Fruit fly (Drosophila melanogaster): ENCODE data around the gene CG12605.

CG12605 gene

dm6 chr3L:3970372-3971031 lies 5.9 kb upstream of the CG12605 start (continued):
- TF ChIP-seq Ets97D (GFP tag; optimal IDR thresholded peaks at IDR 0.05) = no peak
- TF ChIP-seq dysf (GFP tag; IDR thresholded peaks at IDR 0.05) = peak; percentile 64; the same call in 2 of the 3 replicates
- TF ChIP-seq Sox102F (GFP tag; optimal IDR thresholded peaks at IDR 0.05) = peak; percentile 61
- no peak for TF ChIP-seq CkIIα-i1 (GFP tag; IDR thresholded peaks at IDR 0.05)
- TF ChIP-seq CG4730 (GFP tag; IDR thresholded peaks at IDR 0.05) = no peak
- TF ChIP-seq CG12071 (GFP tag; optimal IDR thresholded peaks at IDR 0.05) = no peak
- peak; percentile 53 for TF ChIP-seq CG10366 (GFP tag; IDR thresholded peaks at IDR 0.05)
- no peak for TF ChIP-seq Doc3 (GFP tag; IDR thresholded peaks at IDR 0.05; ENCODE audit: partially characterized antibody)
- no peak for TF ChIP-seq tll (GFP tag; optimal IDR thresholded peaks at IDR 0.05)
- no peak for TF ChIP-seq abd-A (tag; optimal IDR thresholded peaks at IDR 0.05)
- peak; percentile 7 for TF ChIP-seq CG11398 (GFP tag; optimal IDR thresholded peaks at IDR 0.05)
- TF ChIP-seq wdn (GFP tag; IDR thresholded peaks at IDR 0.05) = no peak
- TF ChIP-seq HHEX (GFP tag; optimal IDR thresholded peaks at IDR 0.05) = no peak
- TF ChIP-seq CG17361 (GFP tag; IDR thresholded peaks at IDR 0.05) = peak; percentile 32; the same call in 1 of the 3 replicates
- TF ChIP-seq D (optimal IDR thresholded peaks at IDR 0.05) = no peak
- peak; percentile 9 for TF ChIP-seq D (GFP tag; optimal IDR thresholded peaks at IDR 0.05)
- TF ChIP-seq CG15073 (GFP tag; optimal IDR thresholded peaks at IDR 0.05) = no peak
- TF ChIP-seq stwl (tag; optimal IDR thresholded peaks at IDR 0.05) = no peak
- no peak for TF ChIP-seq CG7745 (tag; optimal IDR thresholded peaks at IDR 0.05)
- TF ChIP-seq CG8089 (GFP tag; optimal IDR thresholded peaks at IDR 0.05) = no peak
- no peak for TF ChIP-seq CG16779 (GFP tag; IDR thresholded peaks at IDR 0.05)
- no peak for TF ChIP-seq usp (GFP tag; optimal IDR thresholded peaks at IDR 0.05)
- no peak for TF ChIP-seq CG17912 (GFP tag; optimal IDR thresholded peaks at IDR 0.05)
- TF ChIP-seq CG12744 (GFP tag; optimal IDR thresholded peaks at IDR 0.05) = no peak
- peak; percentile 52; the same call in 1 of the 2 replicates for TF ChIP-seq CG31441 (GFP tag; IDR thresholded peaks at IDR 0.05)
- no peak for TF ChIP-seq CG10565 (GFP tag; optimal IDR thresholded peaks at IDR 0.05)
- no peak for TF ChIP-seq exex (tag; optimal IDR thresholded peaks at IDR 0.05)
- no peak for TF ChIP-seq cas (GFP tag; IDR thresholded peaks at IDR 0.05)
- TF ChIP-seq insv (GFP tag; optimal IDR thresholded peaks at IDR 0.05) = no peak
- no peak for TF ChIP-seq jigr1 (GFP tag; IDR thresholded peaks at IDR 0.05)
- TF ChIP-seq pzg (GFP tag; optimal IDR thresholded peaks at IDR 0.05) = no peak
- no peak for TF ChIP-seq CG13624 (GFP tag; optimal IDR thresholded peaks at IDR 0.05)
- TF ChIP-seq nerfin-2 (GFP tag; IDR thresholded peaks at IDR 0.05; ENCODE audit: partially characterized antibody) = no peak
- TF ChIP-seq CG1602 (GFP tag; optimal IDR thresholded peaks at IDR 0.05) = no peak
- TF ChIP-seq hbn (GFP tag; IDR thresholded peaks at IDR 0.05; ENCODE audit: partially characterized antibody) = no peak
- no peak for TF ChIP-seq z (GFP tag; IDR thresholded peaks at IDR 0.05)
- TF ChIP-seq Dfd (GFP tag; optimal IDR thresholded peaks at IDR 0.05) = peak in 1 of 2 experiments; percentile 57
- no peak for TF ChIP-seq pnt (GFP tag; optimal IDR thresholded peaks at IDR 0.05)
- peak; percentile 39 for TF ChIP-seq CG12391 (tag; optimal IDR thresholded peaks at IDR 0.05)
- TF ChIP-seq pfk (GFP tag; optimal IDR thresholded peaks at IDR 0.05) = no peak
- TF ChIP-seq CG8359 (GFP tag; optimal IDR thresholded peaks at IDR 0.05; ENCODE audit: borderline replicate concordance) = no peak
- TF ChIP-seq CG8388 (GFP tag; optimal IDR thresholded peaks at IDR 0.05) = peak; percentile 17
- no peak for TF ChIP-seq odd (GFP tag; optimal IDR thresholded peaks at IDR 0.05)
- peak; percentile 35; the same call in 1 of the 3 replicates for TF ChIP-seq so (GFP tag; IDR thresholded peaks at IDR 0.05)
- no peak for TF ChIP-seq Six4 (GFP tag; optimal IDR thresholded peaks at IDR 0.05)
- TF ChIP-seq CG6272 (GFP tag; IDR thresholded peaks at IDR 0.05) = no peak
- TF ChIP-seq Jarid2 (GFP tag; optimal IDR thresholded peaks at IDR 0.05) = no peak
- TF ChIP-seq toy (GFP tag; IDR thresholded peaks at IDR 0.05) = no peak
- TF ChIP-seq grau (tag; optimal IDR thresholded peaks at IDR 0.05) = peak; percentile 56
- no peak for TF ChIP-seq CG4404 (GFP tag; IDR thresholded peaks at IDR 0.05)
